Fruit fly (Drosophila melanogaster): ENCODE data around the gene Ssdp.

Ssdp gene

dm6 chr3R:18199177-18199884 is at the start of gene Ssdp, which contains the start of gene CG7985:
Gene Ssdp (minus strand): TSS chr3R:18199595.
Gene CG7985 (plus strand): TSS chr3R:18199857.
- no peak for TF ChIP-seq noc (tag; optimal IDR thresholded peaks at IDR 0.05)

- TF ChIP-seq noc (tag; optimal IDR thresholded peaks at IDR 0.05), result no peak
Measured at dm6 chr3R:18246041-18246440, 46.6 kb upstream of the Ssdp start.

dm6 chr3R:18245044-18245596 is 45.7 kb upstream of the Ssdp start:
- TF ChIP-seq noc (tag; optimal IDR thresholded peaks at IDR 0.05), result no peak

dm6 chr3R:18244171-18245043 is 45.0 kb upstream of the Ssdp start:
- peak; percentile 70 for TF ChIP-seq noc (tag; optimal IDR thresholded peaks at IDR 0.05)

dm6 chr3R:18243718-18244170 is 44.3 kb upstream of the Ssdp start:
- peak; percentile 4 for TF ChIP-seq noc (tag; optimal IDR thresholded peaks at IDR 0.05)

- TF ChIP-seq noc (tag; optimal IDR thresholded peaks at IDR 0.05), result no peak
Measured at dm6 chr3R:18243000-18243399, 43.6 kb upstream of the Ssdp start.

- TF ChIP-seq noc (tag; optimal IDR thresholded peaks at IDR 0.05), result peak; percentile 34
Measured at dm6 chr3R:18242089-18242955, 42.9 kb upstream of the Ssdp start, which contains the start of the genes CG7156 and 14-3-3epsilon. Gene CG7156 (minus strand): TSS chr3R:18242159. Gene 14-3-3epsilon (plus strand): TSS chr3R:18242531.

- no peak for TF ChIP-seq noc (tag; optimal IDR thresholded peaks at IDR 0.05)
Measured at dm6 chr3R:18235879-18236278, 36.5 kb upstream of the Ssdp start, which contains the start of gene repo. Gene repo (plus strand): TSS chr3R:18236192.

dm6 chr3R:18234699-18235257 is 35.4 kb upstream of the Ssdp start:
- no peak for TF ChIP-seq noc (tag; optimal IDR thresholded peaks at IDR 0.05)

dm6 chr3R:18232187-18232586 is 32.8 kb upstream of the Ssdp start:
- no peak for TF ChIP-seq noc (tag; optimal IDR thresholded peaks at IDR 0.05)

- TF ChIP-seq noc (tag; optimal IDR thresholded peaks at IDR 0.05), result no peak
Measured at dm6 chr3R:18230229-18230628, 30.8 kb upstream of the Ssdp start.

- TF ChIP-seq noc (tag; optimal IDR thresholded peaks at IDR 0.05), result no peak
Measured at dm6 chr3R:18228713-18229222, 29.4 kb upstream of the Ssdp start.

- no peak for TF ChIP-seq noc (tag; optimal IDR thresholded peaks at IDR 0.05)
Measured at dm6 chr3R:18227385-18227784, 28.0 kb upstream of the Ssdp start.

- TF ChIP-seq noc (tag; optimal IDR thresholded peaks at IDR 0.05), result no peak
Measured at dm6 chr3R:18226809-18227157, 27.4 kb upstream of the Ssdp start.
